Worm (Caenorhabditis elegans): ENCODE measurements around the gene fipr-21.

fipr-21 gene

DNA sequence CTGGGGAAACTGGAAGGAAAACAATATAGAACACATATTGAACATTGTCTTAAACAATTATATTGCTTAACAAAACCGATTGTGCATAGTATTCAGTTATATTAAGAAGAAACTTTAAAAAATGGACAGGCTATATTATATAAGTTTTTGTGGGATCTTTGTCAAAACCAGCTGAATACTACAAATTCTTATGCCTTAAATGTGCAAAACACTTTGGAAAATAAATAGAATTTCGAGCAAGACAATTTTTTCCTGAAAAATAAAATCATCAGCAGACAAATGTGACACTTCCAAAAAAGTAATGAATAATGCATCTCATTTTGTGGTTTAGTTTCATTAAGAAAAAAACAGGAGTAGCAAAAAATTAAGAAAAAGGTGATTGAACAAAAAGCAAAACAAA is 6.9 kb upstream of the fipr-21 start:
- TF ChIP-seq ztf-1 (GFP tag; conservative IDR thresholded peaks at IDR 0.05) (no peak), snpc-4 (tag; optimal IDR thresholded peaks at IDR 0.05) (no peak), crh-2 (tag; optimal IDR thresholded peaks at IDR 0.05) (no peak), egl-27 (tag; optimal IDR thresholded peaks at IDR 0.05) (no peak), ceh-16 (tag; optimal IDR thresholded peaks at IDR 0.05) (no peak)

- TF ChIP-seq ceh-16 (tag; optimal IDR thresholded peaks at IDR 0.05) (peak; percentile 75), fos-1 (tag; optimal IDR thresholded peaks at IDR 0.05) (peak; percentile 13), ceh-82 (tag; optimal IDR thresholded peaks at IDR 0.05) (no peak), unc-55 (GFP tag; optimal IDR thresholded peaks at IDR 0.05) (no peak), nhr-129 (tag; optimal IDR thresholded peaks at IDR 0.05) (no peak), nhr-12 (tag; optimal IDR thresholded peaks at IDR 0.05) (no peak), egl-27 (tag; optimal IDR thresholded peaks at IDR 0.05) (peak; percentile 3), crh-2 (tag; optimal IDR thresholded peaks at IDR 0.05) (peak; percentile 11), nhr-25 (tag; optimal IDR thresholded peaks at IDR 0.05) (peak; percentile 88), sma-9 (GFP tag; optimal IDR thresholded peaks at IDR 0.05) (peak; percentile 49), sma-9 (tag; optimal IDR thresholded peaks at IDR 0.05) (no peak), blmp-1 (tag; optimal IDR thresholded peaks at IDR 0.05; ENCODE audit: insufficient read depth) (peak; percentile 62)
These were observed 2.4 kb upstream of the fipr-21 start for ce11 chrX:10301920-10302319.

DNA sequence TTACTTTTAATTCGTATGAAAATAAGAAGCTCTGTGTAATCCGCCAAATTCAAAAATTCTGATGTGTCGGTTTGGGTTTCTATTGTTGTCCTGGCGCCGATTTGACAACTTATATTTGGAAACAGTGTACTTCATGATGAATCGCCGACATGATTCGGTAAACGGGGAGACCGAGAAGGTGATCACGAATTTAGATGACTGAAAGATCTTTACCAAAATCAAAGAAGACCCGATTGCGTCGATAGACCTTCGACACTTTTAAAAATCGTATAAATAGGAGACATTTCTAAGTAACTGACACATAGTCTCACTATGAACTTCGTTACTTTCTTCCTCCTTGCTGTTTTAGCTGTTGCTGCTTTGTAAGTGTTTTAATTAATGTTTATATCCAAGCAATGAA is 1.9 kb upstream of the fipr-21 start, which contains the start of gene fip-5:
Gene fip-5, plus strand, starts transcription at position 312 of the 400 bp plus-strand sequence.
- no peak for TF ChIP-seq mdl-1 (tag; optimal IDR thresholded peaks at IDR 0.05)
- no peak for TF ChIP-seq nhr-11 (tag; optimal IDR thresholded peaks at IDR 0.05)
- no peak for TF ChIP-seq blmp-1 (tag; optimal IDR thresholded peaks at IDR 0.05; ENCODE audit: insufficient read depth)
- TF ChIP-seq sma-9 (GFP tag; optimal IDR thresholded peaks at IDR 0.05), result peak; percentile 14
- TF ChIP-seq sma-9 (tag; optimal IDR thresholded peaks at IDR 0.05), result no peak

- no peak for TF ChIP-seq nhr-21 (tag; optimal IDR thresholded peaks at IDR 0.05)
- TF ChIP-seq crh-2 (tag; optimal IDR thresholded peaks at IDR 0.05), result peak; percentile 36
- peak; percentile 8 for TF ChIP-seq ama-1 (optimal IDR thresholded peaks at IDR 0.05)
- TF ChIP-seq nhr-25 (tag; optimal IDR thresholded peaks at IDR 0.05), result peak; percentile 61
- TF ChIP-seq egl-27 (tag; optimal IDR thresholded peaks at IDR 0.05), result no peak
- TF ChIP-seq sma-9 (GFP tag; optimal IDR thresholded peaks at IDR 0.05), result peak; percentile 18
- TF ChIP-seq sma-9 (tag; optimal IDR thresholded peaks at IDR 0.05), result no peak
- TF ChIP-seq sma-3 (GFP tag; optimal IDR thresholded peaks at IDR 0.05), result peak; percentile 68
These were observed 2.0 kb downstream of the fipr-21 start, which contains the start of gene cnc-8 for ce11 chrX:10306289-10306688. TSS of gene cnc-8 (plus strand) at chrX:10306595.

DNA sequence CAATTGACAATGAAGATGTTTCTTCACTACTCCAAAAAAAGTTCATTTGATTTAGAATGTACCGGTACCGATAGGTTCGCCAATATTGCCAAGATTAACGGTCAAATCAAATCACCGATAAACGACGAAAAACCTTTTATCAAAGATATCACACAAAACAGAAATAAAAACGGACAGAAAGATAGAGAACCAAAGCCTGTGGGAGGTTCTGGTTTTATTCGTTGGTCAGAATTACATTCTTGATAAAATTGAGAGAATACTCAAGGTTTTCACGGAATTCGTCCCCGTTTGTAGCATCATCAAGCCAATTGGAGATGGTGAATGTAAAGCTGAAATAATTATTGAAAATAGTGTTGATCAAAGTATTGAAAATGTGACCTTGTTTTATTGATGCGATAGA is 2.6 kb downstream of the fipr-21 start:
- TF ChIP-seq nhr-21 (tag; optimal IDR thresholded peaks at IDR 0.05), result peak; percentile 14
- no peak for TF ChIP-seq aly-2 (tag; optimal IDR thresholded peaks at IDR 0.05)
- TF ChIP-seq elt-3 (tag; optimal IDR thresholded peaks at IDR 0.05), result no peak
- no peak for TF ChIP-seq ZK546.5 (tag; optimal IDR thresholded peaks at IDR 0.05)
- no peak for TF ChIP-seq ztf-1 (GFP tag; conservative IDR thresholded peaks at IDR 0.05)
- TF ChIP-seq F13H6.1 (tag; optimal IDR thresholded peaks at IDR 0.05), result no peak
- TF ChIP-seq nhr-12 (tag; optimal IDR thresholded peaks at IDR 0.05), result no peak
- TF ChIP-seq ama-1 (optimal IDR thresholded peaks at IDR 0.05), result no peak
- no peak for TF ChIP-seq nhr-23 (tag; optimal IDR thresholded peaks at IDR 0.05)
- no peak for TF ChIP-seq peb-1 (tag; optimal IDR thresholded peaks at IDR 0.05)
- no peak for TF ChIP-seq elt-1 (tag; optimal IDR thresholded peaks at IDR 0.05)
- peak; percentile 69 for TF ChIP-seq sma-9 (GFP tag; optimal IDR thresholded peaks at IDR 0.05)
- TF ChIP-seq sma-9 (tag; optimal IDR thresholded peaks at IDR 0.05), result no peak
- no peak for TF ChIP-seq lin-11 (tag; optimal IDR thresholded peaks at IDR 0.05)
- TF ChIP-seq mab-5 (tag; optimal IDR thresholded peaks at IDR 0.05), result no peak
- TF ChIP-seq egl-27 (tag; optimal IDR thresholded peaks at IDR 0.05), result no peak
- no peak for TF ChIP-seq mdl-1 (tag; optimal IDR thresholded peaks at IDR 0.05)
- no peak for TF ChIP-seq R02D3.7 (tag; optimal IDR thresholded peaks at IDR 0.05)

ce11 chrX:10307495-10307894 is 3.2 kb downstream of the fipr-21 start, which contains the start of gene F41E7.7:
TSS of gene F41E7.7 (plus strand) at chrX:10307795.
- TF ChIP-seq lin-13 (GFP tag; optimal IDR thresholded peaks at IDR 0.05) (no peak), mdl-1 (tag; optimal IDR thresholded peaks at IDR 0.05) (no peak), nhr-237 (tag; optimal IDR thresholded peaks at IDR 0.05) (no peak), gmeb-1 (tag; optimal IDR thresholded peaks at IDR 0.05) (no peak), F13H6.1 (tag; optimal IDR thresholded peaks at IDR 0.05) (no peak), mbf-1 (tag; optimal IDR thresholded peaks at IDR 0.05) (no peak), lin-11 (tag; optimal IDR thresholded peaks at IDR 0.05) (no peak), elt-3 (tag; optimal IDR thresholded peaks at IDR 0.05) (no peak), aly-2 (tag; optimal IDR thresholded peaks at IDR 0.05) (no peak), blmp-1 (tag; optimal IDR thresholded peaks at IDR 0.05; ENCODE audit: insufficient read depth) (no peak), ceh-16 (tag; optimal IDR thresholded peaks at IDR 0.05) (no peak), nhr-6 (tag; optimal IDR thresholded peaks at IDR 0.05) (no peak), unc-55 (GFP tag; optimal IDR thresholded peaks at IDR 0.05) (no peak), ztf-11 (tag; optimal IDR thresholded peaks at IDR 0.05) (no peak)
